Worm (Caenorhabditis elegans) whole organism, late embryonic: Measurements from ENCODE around the gene nhr-239.

Experiments used
- ama-1 ChIP-seq: fragments of 150-350 bp; optimal IDR thresholded peaks from 2 replicates; lab custom pipeline; 2014
- ceh-30 ChIP-seq: fragments of 150-350 bp; optimal IDR thresholded peaks from 2 replicates; lab custom pipeline; 2014; ENCODE audit warnings: missing biosample characterization, missing genetic modification characterization
- fkh-10 ChIP-seq: fragments of 150-350 bp; optimal IDR thresholded peaks from 2 replicates; lab custom pipeline; 2014; ENCODE audit warnings: missing biosample characterization, missing genetic modification reagents, missing genetic modification characterization
- hlh-8 ChIP-seq: sonication (generic microtip); optimal IDR thresholded peaks from 2 replicates; lab custom pipeline; 2016; ENCODE audit warnings: missing genotype, missing genetic modification characterization, missing compliant biosample characterization
- nhr-11 ChIP-seq: fragments of 150-350 bp; optimal IDR thresholded peaks from 2 replicates; lab custom pipeline; 2014; ENCODE audit warnings: missing biosample characterization, missing genetic modification characterization

DNA sequence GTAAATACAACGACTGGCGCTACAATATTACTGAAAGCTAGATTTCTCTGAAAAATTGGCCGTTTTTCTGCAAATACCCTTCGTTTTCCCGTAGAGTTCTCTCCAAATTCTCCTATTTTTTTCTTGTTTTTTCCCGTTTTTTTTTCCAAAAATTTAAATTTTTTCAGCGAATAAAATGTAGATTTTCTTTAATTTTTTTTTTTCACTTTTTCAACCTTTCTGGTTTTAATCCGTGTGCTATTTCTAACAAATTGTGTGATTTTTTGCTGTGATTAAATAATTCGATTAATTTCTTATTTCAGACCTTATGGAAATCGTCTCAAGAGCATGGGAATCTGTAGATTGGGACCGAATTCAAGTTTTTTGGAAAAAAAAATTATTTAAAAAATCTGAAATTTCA is 31.2 kb upstream of the nhr-239 start, which contains the start of gene cone-1:
- TF ChIP-seq hlh-8 (tag; lab: Kevin White, UChicago) (no peak), nhr-11 (tag; lab: Kevin White, UChicago) (no peak), ceh-30 (no peak), fkh-10 (GFP tag; lab: Kevin White, UChicago) (no peak), ama-1 (lab: Kevin White, UChicago) (no peak)
